Worm (Caenorhabditis elegans): Measurements from ENCODE around the gene T15B12.1.

T15B12.1 gene

ce11 chrIII:5274250-5274649 is 13.7 kb upstream of the T15B12.1 start:
- TF ChIP-seq ceh-83 (GFP tag; optimal IDR thresholded peaks at IDR 0.05) (no peak), ceh-43 (GFP tag; optimal IDR thresholded peaks at IDR 0.05) (no peak), blmp-1 (tag; optimal IDR thresholded peaks at IDR 0.05) (no peak), elt-3 (tag; optimal IDR thresholded peaks at IDR 0.05) (no peak), nhr-2 (tag; optimal IDR thresholded peaks at IDR 0.05) (no peak), ham-2 (GFP tag; optimal IDR thresholded peaks at IDR 0.05) (no peak), drap-1 (GFP tag; optimal IDR thresholded peaks at IDR 0.05) (no peak), nhr-28 (tag; optimal IDR thresholded peaks at IDR 0.05) (no peak), mep-1 (tag; optimal IDR thresholded peaks at IDR 0.05) (no peak), nhr-76 (tag; optimal IDR thresholded peaks at IDR 0.05) (no peak), sptf-1 (tag; optimal IDR thresholded peaks at IDR 0.05) (no peak)

ce11 chrIII:5274715-5275355 is 13.1 kb upstream of the T15B12.1 start, which contains the start of the genes daf-41 and toc-1:
Gene daf-41, minus strand, starts transcription at chrIII:5274765.
Gene toc-1, plus strand, starts transcription at chrIII:5275251.
- no peak for TF ChIP-seq lin-13 (tag; optimal IDR thresholded peaks at IDR 0.05)
- TF ChIP-seq cnd-1 (tag; optimal IDR thresholded peaks at IDR 0.05), result no peak
- TF ChIP-seq unc-39 (tag; optimal IDR thresholded peaks at IDR 0.05), result no peak
- no peak for TF ChIP-seq M03D4.4 (tag; optimal IDR thresholded peaks at IDR 0.05)
- no peak for TF ChIP-seq nhr-12 (tag; optimal IDR thresholded peaks at IDR 0.05)
- peak; percentile 64 for TF ChIP-seq mep-1 (tag; optimal IDR thresholded peaks at IDR 0.05)
- TF ChIP-seq lsy-2 (tag; optimal IDR thresholded peaks at IDR 0.05), result no peak
- TF ChIP-seq ham-2 (GFP tag; optimal IDR thresholded peaks at IDR 0.05), result no peak
- TF ChIP-seq hlh-1 (tag; optimal IDR thresholded peaks at IDR 0.05), result no peak
- TF ChIP-seq drap-1 (GFP tag; optimal IDR thresholded peaks at IDR 0.05), result no peak
- no peak for TF ChIP-seq nhr-2 (tag; optimal IDR thresholded peaks at IDR 0.05)
- TF ChIP-seq mls-2 (tag; optimal IDR thresholded peaks at IDR 0.05), result peak; percentile 55
- TF ChIP-seq pha-4 (tag; optimal IDR thresholded peaks at IDR 0.05), result no peak
- no peak for TF ChIP-seq nhr-76 (tag; optimal IDR thresholded peaks at IDR 0.05)
- TF ChIP-seq zip-8 (tag; optimal IDR thresholded peaks at IDR 0.05), result no peak
- no peak for TF ChIP-seq tbx-8 (GFP tag; optimal IDR thresholded peaks at IDR 0.05)
- no peak for TF ChIP-seq nhr-28 (tag; optimal IDR thresholded peaks at IDR 0.05)
- no peak for TF ChIP-seq blmp-1 (tag; optimal IDR thresholded peaks at IDR 0.05)
- no peak for TF ChIP-seq sptf-1 (tag; optimal IDR thresholded peaks at IDR 0.05)
- no peak for TF ChIP-seq ceh-83 (GFP tag; optimal IDR thresholded peaks at IDR 0.05)
- TF ChIP-seq sem-2 (GFP tag; optimal IDR thresholded peaks at IDR 0.05), result no peak
- TF ChIP-seq ceh-39 (tag; optimal IDR thresholded peaks at IDR 0.05), result no peak
- TF ChIP-seq lin-32 (GFP tag; optimal IDR thresholded peaks at IDR 0.05), result no peak
- no peak for TF ChIP-seq bed-3 (GFP tag; optimal IDR thresholded peaks at IDR 0.05)
- no peak for TF ChIP-seq elt-3 (tag; optimal IDR thresholded peaks at IDR 0.05)
- no peak for TF ChIP-seq snpc-4 (tag; optimal IDR thresholded peaks at IDR 0.05)
- no peak for TF ChIP-seq mab-5 (tag; optimal IDR thresholded peaks at IDR 0.05)
- TF ChIP-seq unc-62 (GFP tag; optimal IDR thresholded peaks at IDR 0.05), result no peak
- peak; percentile 24 for TF ChIP-seq nhr-237 (tag; optimal IDR thresholded peaks at IDR 0.05)
- peak; percentile 56 for TF ChIP-seq unc-120 (tag; optimal IDR thresholded peaks at IDR 0.05; ENCODE audit: poor library complexity, severe bottlenecking)
- no peak for TF ChIP-seq flh-1 (GFP tag; optimal IDR thresholded peaks at IDR 0.05)
- TF ChIP-seq ztf-11 (tag; optimal IDR thresholded peaks at IDR 0.05), result no peak
- no peak for TF ChIP-seq ceh-43 (GFP tag; optimal IDR thresholded peaks at IDR 0.05)
- TF ChIP-seq ces-1 (GFP tag; optimal IDR thresholded peaks at IDR 0.05), result peak; percentile 72
- no peak for TF ChIP-seq elt-1 (tag; optimal IDR thresholded peaks at IDR 0.05; ENCODE audit: borderline replicate concordance, insufficient read depth)

ce11 chrIII:5277740-5278139 is 10.2 kb upstream of the T15B12.1 start, which contains the start of gene clk-1:
Gene clk-1, plus strand, starts transcription at chrIII:5277894.
- TF ChIP-seq elt-1 (tag; optimal IDR thresholded peaks at IDR 0.05; ENCODE audit: borderline replicate concordance, insufficient read depth) (no peak), mls-2 (tag; optimal IDR thresholded peaks at IDR 0.05) (no peak), ham-2 (GFP tag; optimal IDR thresholded peaks at IDR 0.05) (no peak), nhr-2 (tag; optimal IDR thresholded peaks at IDR 0.05) (no peak), unc-120 (tag; optimal IDR thresholded peaks at IDR 0.05; ENCODE audit: poor library complexity, severe bottlenecking) (no peak), hlh-1 (tag; optimal IDR thresholded peaks at IDR 0.05) (no peak), cnd-1 (tag; optimal IDR thresholded peaks at IDR 0.05) (no peak), nhr-237 (tag; optimal IDR thresholded peaks at IDR 0.05) (no peak), ceh-43 (GFP tag; optimal IDR thresholded peaks at IDR 0.05) (no peak)

Measured in whole organism, mixed stage, embryonic.